Worm (Caenorhabditis elegans) whole organism, early embryonic: Measurements from ENCODE around the gene K07F5.15.

Experiments
- aly-1 ChIP-seq: sonication (generic microtip); optimal IDR thresholded peaks from 2 replicates; lab custom pipeline; 2016; ENCODE audit warnings: missing genetic modification characterization, missing compliant biosample characterization
- ama-1 ChIP-seq: fragments of 150-350 bp; optimal IDR thresholded peaks from 2 replicates; lab custom pipeline; 2014
- ceh-13 ChIP-seq: fragments of 200-800 bp; sonication (Bioruptor generic); optimal IDR thresholded peaks from 2 replicates; lab custom pipeline; 2018; ENCODE audit warnings: mild to moderate bottlenecking, missing genetic modification characterization, missing compliant biosample characterization
- ceh-36 ChIP-seq: sonication (generic microtip); optimal IDR thresholded peaks from 2 replicates; lab custom pipeline; 2016; ENCODE audit warnings: missing genetic modification characterization, inconsistent platforms, missing compliant biosample characterization
- ets-7 ChIP-seq: sonication (generic microtip); optimal IDR thresholded peaks from 2 replicates; lab custom pipeline; 2016; ENCODE audit warnings: missing genotype, missing genetic modification characterization, missing compliant biosample characterization
- flt-1 ChIP-seq: fragments of 200-800 bp; sonication (Bioruptor generic); IDR thresholded peaks from 2 replicates; pipeline ENCODE4 v1.3.6; 2022; ENCODE audit warnings: missing genetic modification characterization, missing compliant biosample characterization
- hmbx-1 ChIP-seq: sonication (generic microtip); optimal IDR thresholded peaks from 2 replicates; lab custom pipeline; 2016; ENCODE audit warnings: mild to moderate bottlenecking, missing genetic modification characterization, missing compliant biosample characterization
- hnd-1 ChIP-seq: sonication (generic microtip); optimal IDR thresholded peaks from 2 replicates; lab custom pipeline; 2016; ENCODE audit warnings: missing genetic modification characterization, missing compliant biosample characterization
- pes-1 ChIP-seq: fragments of 200-800 bp; sonication (Bioruptor generic); IDR thresholded peaks from 2 replicates; pipeline ENCODE4 v1.3.6; 2022; ENCODE audit warnings: missing genetic modification reagents, missing genetic modification characterization, missing compliant biosample characterization
- scrt-1 ChIP-seq: fragments of 200-800 bp; sonication (Bioruptor generic); IDR thresholded peaks from 2 replicates; pipeline ENCODE4 v1.3.6; 2022; ENCODE audit warnings: missing genetic modification characterization, missing compliant biosample characterization
- sea-1 ChIP-seq: fragments of 200-800 bp; sonication (Bioruptor generic); conservative IDR thresholded peaks from 2 replicates; pipeline ENCODE4 v1.3.6; 2022; ENCODE audit warnings: missing genetic modification characterization, missing compliant biosample characterization
- tbx-11 ChIP-seq: fragments of 200-800 bp; sonication (Bioruptor generic); IDR thresholded peaks from 2 replicates; pipeline ENCODE4 v1.3.6; 2022; ENCODE audit warnings: missing genetic modification characterization, missing compliant biosample characterization
- tbx-37 ChIP-seq: fragments of 200-800 bp; sonication (Bioruptor generic); conservative IDR thresholded peaks from 2 replicates; pipeline ENCODE4 v1.3.6; 2022; ENCODE audit warnings: missing genetic modification reagents, missing genetic modification characterization, missing compliant biosample characterization

ce11 chrIV:9821621-9822020 lies 43.3 kb upstream of the K07F5.15 start, which contains the start of gene col-123:
- no peak for TF ChIP-seq aly-1 (tag; lab: Kevin White, UChicago)
- no peak for TF ChIP-seq hnd-1 (tag; lab: Kevin White, UChicago)
- TF ChIP-seq scrt-1 (GFP tag; lab: Robert Waterston, UW): no peak
- no peak for TF ChIP-seq tbx-11 (GFP tag; lab: Robert Waterston, UW)
- TF ChIP-seq ama-1 (lab: Kevin White, UChicago): no peak
- TF ChIP-seq hmbx-1 (tag; lab: Kevin White, UChicago): no peak
- no peak for TF ChIP-seq sea-1 (GFP tag; lab: Robert Waterston, UW)
- no peak for TF ChIP-seq pes-1 (GFP tag; lab: Robert Waterston, UW)
- TF ChIP-seq ceh-36 (tag; lab: Kevin White, UChicago): no peak
- TF ChIP-seq flt-1: no peak
- TF ChIP-seq ceh-13: no peak
- no peak for TF ChIP-seq ets-7 (tag; lab: Kevin White, UChicago)
- TF ChIP-seq tbx-37 (GFP tag; lab: Robert Waterston, UW): no peak
